Worm (Caenorhabditis elegans): ENCODE results near the gene R10D12.13.
A peak's percentile ranks its signal among the peaks of the same experiment; 100 is the strongest.

DNA sequence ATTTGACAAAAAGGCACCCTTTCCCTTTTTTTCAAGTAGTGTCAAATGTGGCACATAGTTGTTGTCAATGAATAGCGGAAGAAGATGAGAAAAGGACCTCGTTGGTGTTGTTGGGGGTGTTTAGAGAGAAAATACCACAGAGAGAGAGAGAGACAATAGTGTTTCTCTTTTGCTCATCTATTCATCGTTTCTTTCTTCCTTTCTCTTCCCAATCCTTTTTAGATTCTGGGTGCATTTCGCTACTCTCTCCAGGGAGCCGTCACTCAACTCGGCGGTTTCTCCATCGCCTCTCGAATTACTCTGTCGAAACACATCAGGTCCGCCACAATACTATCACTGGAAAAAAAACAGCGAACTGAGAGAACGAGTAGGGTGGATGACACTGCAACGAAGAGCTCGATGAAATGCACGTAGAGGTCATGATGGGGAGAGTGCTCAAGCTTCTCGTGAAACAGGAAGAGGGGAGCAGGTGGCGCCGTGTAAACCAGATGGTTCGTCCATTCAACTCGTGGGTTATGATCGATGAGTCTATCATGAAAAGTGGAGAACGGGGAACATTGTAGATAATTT lies 41.5 kb downstream of the R10D12.13 start:
- TF ChIP-seq nhr-41 (GFP tag; IDR thresholded peaks at IDR 0.05) (no peak), ctbp-1 (GFP tag; IDR thresholded peaks at IDR 0.05) (no peak), mdl-1 (tag; optimal IDR thresholded peaks at IDR 0.05) (no peak), dmd-6 (GFP tag; IDR thresholded peaks at IDR 0.05) (no peak), lin-13 (GFP tag; optimal IDR thresholded peaks at IDR 0.05) (no peak), ceh-20 (GFP tag; IDR thresholded peaks at IDR 0.05) (peak; percentile 35; the same call in 1 of the 2 replicates), aha-1 (tag) (peak; percentile 49), ceh-82 (tag; optimal IDR thresholded peaks at IDR 0.05) (no peak), lim-7 (GFP tag; IDR thresholded peaks at IDR 0.05) (no peak), nhr-76 (tag; optimal IDR thresholded peaks at IDR 0.05) (no peak), madf-5 (GFP tag; IDR thresholded peaks at IDR 0.05) (no peak), nhr-102 (tag; optimal IDR thresholded peaks at IDR 0.05) (no peak), nhr-11 (tag; optimal IDR thresholded peaks at IDR 0.05) (no peak)

All from whole organism, L4 larva.